Worm (Caenorhabditis elegans) whole organism, early embryonic: ENCODE measurements around the gene tex-2.

Experiments
- aly-1 ChIP-seq: sonication (generic microtip); optimal IDR thresholded peaks from 2 replicates; lab custom pipeline; 2016; ENCODE audit warnings: missing genetic modification characterization, missing compliant biosample characterization
- ceh-36 ChIP-seq: sonication (generic microtip); optimal IDR thresholded peaks from 2 replicates; lab custom pipeline; 2016; ENCODE audit warnings: missing genetic modification characterization, inconsistent platforms, missing compliant biosample characterization
- ets-7 ChIP-seq: sonication (generic microtip); optimal IDR thresholded peaks from 2 replicates; lab custom pipeline; 2016; ENCODE audit warnings: missing genotype, missing genetic modification characterization, missing compliant biosample characterization
- flt-1 ChIP-seq: fragments of 200-800 bp; sonication (Bioruptor generic); IDR thresholded peaks from 2 replicates; pipeline ENCODE4 v1.3.6; 2022; ENCODE audit warnings: missing genetic modification characterization, missing compliant biosample characterization
- hnd-1 ChIP-seq: sonication (generic microtip); optimal IDR thresholded peaks from 2 replicates; lab custom pipeline; 2016; ENCODE audit warnings: missing genetic modification characterization, missing compliant biosample characterization
- sea-1 ChIP-seq: fragments of 200-800 bp; sonication (Bioruptor generic); conservative IDR thresholded peaks from 2 replicates; pipeline ENCODE4 v1.3.6; 2022; ENCODE audit warnings: missing genetic modification characterization, missing compliant biosample characterization
- tbx-37 ChIP-seq: fragments of 200-800 bp; sonication (Bioruptor generic); conservative IDR thresholded peaks from 2 replicates; pipeline ENCODE4 v1.3.6; 2022; ENCODE audit warnings: missing genetic modification reagents, missing genetic modification characterization, missing compliant biosample characterization

DNA sequence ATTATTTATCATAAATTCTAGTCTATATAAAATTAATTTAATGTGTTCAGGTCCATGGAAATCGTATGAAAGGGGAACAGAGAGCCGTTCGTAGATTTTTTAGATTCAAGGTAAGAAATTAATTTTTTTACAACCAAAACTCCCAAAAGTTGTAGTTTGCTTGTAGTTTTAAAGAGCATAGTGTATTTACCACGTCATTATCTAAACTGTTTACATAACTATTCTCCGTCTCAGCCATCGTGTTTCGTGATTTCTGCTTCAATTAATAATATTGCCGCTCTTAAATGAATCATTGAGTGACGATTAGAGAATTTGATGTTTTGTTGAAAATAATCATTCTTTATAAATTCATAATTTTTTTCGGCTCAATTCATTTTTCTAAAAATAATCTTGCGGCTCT, 37.9 kb upstream of the tex-2 start, which contains the start of gene cgt-3:
- TF ChIP-seq ets-7 (no peak), flt-1 (GFP tag; lab: Robert Waterston, UW) (no peak), aly-1 (tag; lab: Kevin White, UChicago) (no peak), ceh-36 (tag; lab: Kevin White, UChicago) (no peak), sea-1 (GFP tag; lab: Robert Waterston, UW) (no peak), hnd-1 (tag; lab: Kevin White, UChicago) (no peak), tbx-37 (no peak)
